Worm (Caenorhabditis elegans) whole organism, midembryonic: ENCODE data around the gene F55A11.1.

Source experiments
- T22C8.4 ChIP-seq: fragments of 200-800 bp; sonication (Bioruptor generic); IDR thresholded peaks from 2 replicates; pipeline ENCODE4 v1.3.6; 2022; ENCODE audit warnings: missing genetic modification characterization, missing compliant biosample characterization
- cog-1 ChIP-seq: sonication (generic microtip); optimal IDR thresholded peaks from 2 replicates; lab custom pipeline; 2016; ENCODE audit warnings: missing genetic modification characterization, missing compliant biosample characterization
- flt-1 ChIP-seq: fragments of 200-800 bp; sonication (Bioruptor generic); IDR thresholded peaks from 2 replicates; pipeline ENCODE4 v1.3.6; 2022; ENCODE audit warnings: missing genetic modification characterization, missing compliant biosample characterization
- klf-2 ChIP-seq: fragments of 200-800 bp; sonication (Bioruptor generic); conservative IDR thresholded peaks from 2 replicates; pipeline ENCODE4 v1.3.6; 2022; ENCODE audit warnings: missing genetic modification reagents, missing genetic modification characterization, missing compliant biosample characterization
- med-1 ChIP-seq: sonication (generic microtip); optimal IDR thresholded peaks from 2 replicates; lab custom pipeline; 2017; ENCODE audit warnings: missing genetic modification characterization, mild to moderate bottlenecking, missing compliant biosample characterization, antibody characterized with exemption, missing genetic modification reagents; ENCODE audit not compliant: insufficient read depth
- ref-1 ChIP-seq: fragments of 200-800 bp; sonication (Bioruptor generic); conservative IDR thresholded peaks from 2 replicates; pipeline ENCODE4 v1.3.6; 2022; ENCODE audit warnings: missing genetic modification reagents, missing genetic modification characterization, missing compliant biosample characterization
- tab-1 ChIP-seq: fragments of 200-800 bp; sonication (Bioruptor generic); IDR thresholded peaks from 2 replicates; pipeline ENCODE4 v1.3.6; 2022; ENCODE audit warnings: missing genetic modification characterization, missing compliant biosample characterization
- ztf-23 ChIP-seq: fragments of 200-800 bp; sonication (Bioruptor generic); IDR thresholded peaks from 2 replicates; pipeline ENCODE4 v1.3.6; 2022; ENCODE audit warnings: missing genetic modification reagents, missing genetic modification characterization, missing compliant biosample characterization
- ztf-29 ChIP-seq: fragments of 200-800 bp; sonication (Bioruptor generic); IDR thresholded peaks from 2 replicates; pipeline ENCODE4 v1.3.6; 2022; ENCODE audit warnings: missing genetic modification reagents, missing genetic modification characterization, missing compliant biosample characterization

F55A11.1 gene

ce11 chrV:11764373-11764954 lies at the start of gene F55A11.1, which contains the start of gene syx-5:
Gene F55A11.1 (minus strand): TSS chrV:11764385.
Gene syx-5 (plus strand): TSS chrV:11764904.
- TF ChIP-seq med-1 (GFP tag; lab: Kevin White, UChicago) = no peak
- no peak for TF ChIP-seq ztf-29 (GFP tag; lab: Robert Waterston, UW)
- TF ChIP-seq cog-1 (tag; lab: Kevin White, UChicago) = peak; percentile 62

- TF ChIP-seq ref-1 (GFP tag; lab: Robert Waterston, UW) (no peak), tab-1 (GFP tag; lab: Robert Waterston, UW) (no peak), klf-2 (GFP tag; lab: Robert Waterston, UW) (no peak), med-1 (GFP tag; lab: Kevin White, UChicago) (no peak), T22C8.4 (GFP tag; lab: Robert Waterston, UW) (no peak), ztf-29 (GFP tag; lab: Robert Waterston, UW) (no peak), flt-1 (GFP tag; lab: Robert Waterston, UW) (no peak), cog-1 (tag; lab: Kevin White, UChicago) (no peak)
These were observed 47.7 kb upstream of the F55A11.1 start, which contains the start of gene D2023.3 for ce11 chrV:11811921-11812320. Gene D2023.3 (minus strand): TSS chrV:11812021.

ce11 chrV:11809935-11810334 lies 45.8 kb upstream of the F55A11.1 start:
- no peak for TF ChIP-seq ztf-29 (GFP tag; lab: Robert Waterston, UW)
- no peak for TF ChIP-seq ref-1 (GFP tag; lab: Robert Waterston, UW)
- no peak for TF ChIP-seq tab-1 (GFP tag; lab: Robert Waterston, UW)
- no peak for TF ChIP-seq klf-2 (GFP tag; lab: Robert Waterston, UW)
- no peak for TF ChIP-seq cog-1 (tag; lab: Kevin White, UChicago)
- TF ChIP-seq T22C8.4 (GFP tag; lab: Robert Waterston, UW) = no peak
- no peak for TF ChIP-seq flt-1 (GFP tag; lab: Robert Waterston, UW)
- TF ChIP-seq med-1 (GFP tag; lab: Kevin White, UChicago) = no peak
- TF ChIP-seq ztf-23 (GFP tag; lab: Robert Waterston, UW) = no peak

- no peak for TF ChIP-seq med-1 (GFP tag; lab: Kevin White, UChicago)
- no peak for TF ChIP-seq cog-1 (tag; lab: Kevin White, UChicago)
- no peak for TF ChIP-seq T22C8.4 (GFP tag; lab: Robert Waterston, UW)
- TF ChIP-seq ztf-29 (GFP tag; lab: Robert Waterston, UW) = no peak
- no peak for TF ChIP-seq flt-1 (GFP tag; lab: Robert Waterston, UW)
- TF ChIP-seq ref-1 (GFP tag; lab: Robert Waterston, UW) = no peak
- no peak for TF ChIP-seq klf-2 (GFP tag; lab: Robert Waterston, UW)
- TF ChIP-seq tab-1 (GFP tag; lab: Robert Waterston, UW) = no peak
- no peak for TF ChIP-seq ztf-23 (GFP tag; lab: Robert Waterston, UW)
These were observed 39.4 kb upstream of the F55A11.1 start for ce11 chrV:11803518-11803994.

ce11 chrV:11802508-11802907 lies 38.3 kb upstream of the F55A11.1 start:
- TF ChIP-seq cog-1 (tag; lab: Kevin White, UChicago) = no peak
- TF ChIP-seq flt-1 (GFP tag; lab: Robert Waterston, UW) = no peak
- TF ChIP-seq klf-2 (GFP tag; lab: Robert Waterston, UW) = no peak
- TF ChIP-seq ztf-23 (GFP tag; lab: Robert Waterston, UW) = no peak
- no peak for TF ChIP-seq T22C8.4 (GFP tag; lab: Robert Waterston, UW)
- no peak for TF ChIP-seq ztf-29 (GFP tag; lab: Robert Waterston, UW)
- TF ChIP-seq tab-1 (GFP tag; lab: Robert Waterston, UW) = no peak
- no peak for TF ChIP-seq ref-1 (GFP tag; lab: Robert Waterston, UW)
- no peak for TF ChIP-seq med-1 (GFP tag; lab: Kevin White, UChicago)

- no peak for TF ChIP-seq T22C8.4 (GFP tag; lab: Robert Waterston, UW)
- no peak for TF ChIP-seq klf-2 (GFP tag; lab: Robert Waterston, UW)
- TF ChIP-seq ref-1 (GFP tag; lab: Robert Waterston, UW) = no peak
- no peak for TF ChIP-seq cog-1 (tag; lab: Kevin White, UChicago)
- TF ChIP-seq flt-1 (GFP tag; lab: Robert Waterston, UW) = no peak
- TF ChIP-seq ztf-29 (GFP tag; lab: Robert Waterston, UW) = no peak
These were observed 37.1 kb upstream of the F55A11.1 start for ce11 chrV:11801076-11801849.

- TF ChIP-seq T22C8.4 (GFP tag; lab: Robert Waterston, UW) (no peak), klf-2 (GFP tag; lab: Robert Waterston, UW) (no peak), ref-1 (GFP tag; lab: Robert Waterston, UW) (no peak), flt-1 (GFP tag; lab: Robert Waterston, UW) (no peak), tab-1 (GFP tag; lab: Robert Waterston, UW) (no peak), ztf-23 (GFP tag; lab: Robert Waterston, UW) (no peak), med-1 (GFP tag; lab: Kevin White, UChicago) (no peak)
These were observed 36.3 kb upstream of the F55A11.1 start for ce11 chrV:11800486-11800885.

ce11 chrV:11799252-11799822 lies 35.2 kb upstream of the F55A11.1 start:
- TF ChIP-seq ztf-29 (GFP tag; lab: Robert Waterston, UW) (no peak), tab-1 (GFP tag; lab: Robert Waterston, UW) (no peak), cog-1 (tag; lab: Kevin White, UChicago) (no peak), flt-1 (GFP tag; lab: Robert Waterston, UW) (no peak)
